Fruit fly (Drosophila melanogaster) Kc167 (cell line): ENCODE results near the gene yrt.
A peak's percentile ranks its signal among the peaks of the same experiment; 100 is the strongest.

Experiments
- Myc ChIP-seq: fragments of >200 bp; optimal IDR thresholded peaks from 2 replicates; lab custom pipeline; 2017; ENCODE audit warnings: missing external identifiers
- Sin3A ChIP-seq: fragments of >200 bp; optimal IDR thresholded peaks from 2 replicates; lab custom pipeline; 2018; ENCODE audit warnings: missing external identifiers
- h ChIP-seq: fragments of >200 bp; optimal IDR thresholded peaks from 3 replicates; lab custom pipeline; 2018; ENCODE audit warnings: missing external identifiers
- insv ChIP-seq: fragments of >200 bp; optimal IDR thresholded peaks from 3 replicates; lab custom pipeline; 2018; ENCODE audit warnings: missing external identifiers
- psq ChIP-seq: fragments of >200 bp; optimal IDR thresholded peaks from 2 replicates; lab custom pipeline; 2017; ENCODE audit warnings: missing external identifiers
- ttk ChIP-seq: sonication (Bioruptor generic); optimal IDR thresholded peaks from 2 replicates; lab custom pipeline; 2017; ENCODE audit warnings: missing external identifiers

yrt gene

DNA sequence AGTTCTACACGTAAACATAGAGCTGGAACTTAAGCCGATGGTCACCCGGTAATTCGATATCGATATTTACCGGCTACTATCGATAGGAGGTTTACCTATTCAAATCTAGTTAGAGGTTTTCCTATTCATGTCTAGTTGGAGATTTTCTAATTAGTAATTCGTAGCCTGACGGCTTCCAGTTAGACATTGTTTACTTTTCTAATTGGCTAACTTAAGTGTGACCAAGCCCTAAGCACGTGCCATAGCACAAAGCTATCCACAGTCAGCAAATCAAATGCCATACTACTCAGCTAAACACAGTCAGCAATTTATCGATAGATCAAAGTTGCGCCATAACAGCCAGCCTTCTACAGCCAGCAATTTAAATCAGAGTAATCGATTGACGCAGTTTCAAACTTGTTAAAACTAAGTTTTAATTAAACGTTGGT lies 31.7 kb downstream of the yrt start, which contains the start of gene Dpm3:
TSS of gene Dpm3 (minus strand) at position 20 of the 428 bp plus-strand sequence.
- no peak for TF ChIP-seq insv (lab: Kevin White, UChicago)
- no peak for TF ChIP-seq h (lab: Kevin White, UChicago)
- no peak for TF ChIP-seq ttk
- TF ChIP-seq psq (lab: Kevin White, UChicago), result no peak
- TF ChIP-seq Sin3A (lab: Kevin White, UChicago), result no peak
- no peak for TF ChIP-seq Myc

dm6 chr3R:13401722-13402296 lies 33.0 kb downstream of the yrt start, which contains the start of gene GILT1:
Gene GILT1 (minus strand): TSS chr3R:13401862.
- no peak for TF ChIP-seq psq (lab: Kevin White, UChicago)
- TF ChIP-seq ttk, result no peak
- no peak for TF ChIP-seq insv (lab: Kevin White, UChicago)
- no peak for TF ChIP-seq h (lab: Kevin White, UChicago)
- no peak for TF ChIP-seq Myc
- TF ChIP-seq Sin3A (lab: Kevin White, UChicago), result no peak

DNA sequence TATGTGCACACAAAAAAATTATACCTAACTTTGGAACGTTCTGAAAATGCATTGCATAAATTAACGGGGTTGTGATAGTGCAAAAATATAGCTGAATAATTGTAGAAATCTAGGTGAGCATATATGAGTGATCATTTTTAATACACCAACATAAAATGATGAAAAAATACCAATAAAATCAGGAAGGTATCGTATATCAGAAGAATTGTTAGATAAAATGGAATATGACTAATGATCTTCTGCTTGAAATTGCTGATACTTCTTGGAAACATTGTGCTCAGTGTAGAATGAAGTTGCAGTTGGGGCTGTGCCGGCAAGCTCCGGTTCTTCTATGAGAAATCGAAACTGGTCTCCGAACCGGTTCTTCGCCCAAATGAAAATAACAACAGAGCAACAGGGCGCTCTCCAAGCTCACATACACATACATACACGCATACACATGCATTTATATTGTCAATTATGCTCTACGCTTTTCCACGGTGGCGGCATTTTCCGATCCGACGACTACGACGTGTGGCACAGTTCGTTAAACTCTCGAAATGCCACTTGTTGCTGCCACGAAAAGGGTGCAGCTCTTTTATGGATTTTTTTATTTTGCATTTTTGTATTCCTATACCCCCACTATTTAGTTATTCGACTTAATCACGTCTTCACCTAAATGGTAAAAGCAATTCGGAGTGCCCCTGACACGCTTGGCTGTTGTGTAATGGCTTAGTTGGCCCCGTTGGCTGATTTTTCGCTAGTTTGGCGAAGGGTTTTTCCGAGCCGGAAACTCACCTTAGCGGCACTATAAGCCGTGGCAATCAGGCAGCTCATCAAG lies 33.7 kb downstream of the yrt start:
- no peak for TF ChIP-seq insv (lab: Kevin White, UChicago)

dm6 chr3R:13397535-13397934 lies 37.2 kb downstream of the yrt start, which contains the start of gene CG14377:
Gene CG14377 (plus strand): TSS chr3R:13397835.
- TF ChIP-seq h (lab: Kevin White, UChicago) (no peak), Myc (no peak), Sin3A (lab: Kevin White, UChicago) (no peak), psq (lab: Kevin White, UChicago) (no peak), insv (lab: Kevin White, UChicago) (no peak), ttk (no peak)

dm6 chr3R:13397040-13397439 lies 37.7 kb downstream of the yrt start, which contains the start of gene CG14374:
Gene CG14374 (minus strand): TSS chr3R:13397140.
- TF ChIP-seq psq (lab: Kevin White, UChicago) (no peak), ttk (no peak), Myc (no peak), Sin3A (lab: Kevin White, UChicago) (no peak), insv (lab: Kevin White, UChicago) (no peak), h (lab: Kevin White, UChicago) (no peak)

DNA sequence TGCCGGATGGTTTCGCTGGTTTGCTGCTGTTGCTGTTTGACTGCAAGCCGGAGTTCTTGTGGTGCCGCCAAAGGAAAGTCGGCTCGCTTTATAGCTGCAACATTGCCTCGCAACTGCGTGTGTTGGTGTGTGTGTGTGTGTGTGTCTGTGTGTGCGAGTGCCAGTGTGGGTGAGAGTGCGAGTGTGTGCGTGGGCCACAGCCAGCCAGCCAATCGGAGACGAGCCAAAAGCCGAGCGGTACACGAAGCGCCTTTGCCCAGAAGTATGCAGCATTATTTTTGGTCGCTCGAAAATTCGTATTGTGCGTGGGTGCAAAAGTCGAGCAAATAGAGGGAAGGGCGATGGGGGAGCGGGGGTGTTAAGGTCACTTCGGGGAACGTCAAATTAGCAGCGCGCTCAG lies 39.7 kb downstream of the yrt start, which contains the start of gene CCHa2:
TSS of gene CCHa2 (minus strand) at position 65 of the 400 bp plus-strand sequence.
- TF ChIP-seq h (lab: Kevin White, UChicago) (no peak), psq (lab: Kevin White, UChicago) (no peak), insv (lab: Kevin White, UChicago) (no peak), Myc (no peak), Sin3A (lab: Kevin White, UChicago) (no peak)

- no peak for TF ChIP-seq Myc
- TF ChIP-seq psq (lab: Kevin White, UChicago), result no peak
- TF ChIP-seq h (lab: Kevin White, UChicago), result no peak
- no peak for TF ChIP-seq Sin3A (lab: Kevin White, UChicago)
- no peak for TF ChIP-seq ttk
- no peak for TF ChIP-seq insv (lab: Kevin White, UChicago)
Measured at dm6 chr3R:13393009-13393408, 41.8 kb downstream of the yrt start.

DNA sequence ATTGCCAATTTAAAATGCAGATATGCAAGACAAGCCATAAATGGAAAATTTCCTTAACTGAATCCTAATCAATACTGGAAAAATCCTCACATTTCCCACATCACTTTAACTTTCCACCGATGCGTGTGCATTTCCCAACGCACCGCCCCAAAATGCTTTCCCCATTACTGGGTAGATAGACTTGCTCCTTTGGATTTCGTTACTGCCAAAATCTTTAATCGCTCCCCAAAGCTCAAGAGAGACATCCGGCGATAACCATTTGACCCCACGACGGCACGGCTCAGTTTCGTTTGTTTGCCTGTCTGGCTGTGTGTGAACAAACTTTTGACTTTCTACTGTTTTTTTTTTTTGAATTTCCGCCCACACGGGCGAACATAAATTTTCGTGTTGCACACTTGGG lies 44.3 kb downstream of the yrt start:
- no peak for TF ChIP-seq Sin3A (lab: Kevin White, UChicago)
- no peak for TF ChIP-seq ttk
- TF ChIP-seq Myc, result no peak
- TF ChIP-seq psq (lab: Kevin White, UChicago), result no peak
- no peak for TF ChIP-seq insv (lab: Kevin White, UChicago)
- no peak for TF ChIP-seq h (lab: Kevin White, UChicago)

- TF ChIP-seq h (lab: Kevin White, UChicago), result peak; percentile 23
- no peak for TF ChIP-seq Myc
Measured at dm6 chr3R:13388160-13388870, 46.5 kb downstream of the yrt start, which contains the start of gene CG9799. Gene CG9799 (minus strand): TSS chr3R:13388709.

- TF ChIP-seq Sin3A (lab: Kevin White, UChicago), result no peak
- no peak for TF ChIP-seq insv (lab: Kevin White, UChicago)
- TF ChIP-seq psq (lab: Kevin White, UChicago), result no peak
- TF ChIP-seq h (lab: Kevin White, UChicago), result no peak
- TF ChIP-seq ttk, result no peak
- no peak for TF ChIP-seq Myc
Measured at dm6 chr3R:13385105-13385504, 49.7 kb downstream of the yrt start.

DNA sequence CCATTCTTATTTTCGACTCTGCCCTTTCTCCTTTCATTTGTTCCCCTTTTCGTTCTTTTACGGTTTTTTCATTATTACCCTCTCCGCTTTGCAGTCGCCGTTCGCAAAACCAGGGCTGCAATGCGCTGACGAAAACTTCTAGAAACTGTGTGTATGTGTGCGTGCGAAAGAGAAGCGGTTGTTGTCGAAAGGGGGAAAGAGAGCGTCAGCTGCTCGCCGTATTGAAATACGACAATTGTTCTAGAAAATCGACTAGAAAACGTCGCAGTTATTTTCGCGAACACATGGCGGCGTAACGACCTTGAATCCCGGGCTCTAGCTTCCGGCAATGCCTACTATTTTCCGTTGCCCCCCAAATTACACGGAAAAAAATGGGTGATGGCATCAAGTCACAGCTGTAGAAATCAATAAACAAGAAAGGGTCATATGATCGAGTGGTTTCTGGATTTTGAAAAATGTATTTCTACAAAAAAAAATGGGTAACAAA lies 52.1 kb downstream of the yrt start:
- TF ChIP-seq Myc, result no peak
- TF ChIP-seq Sin3A (lab: Kevin White, UChicago), result no peak
